Worm (Caenorhabditis elegans): ENCODE measurements around the gene msrp-4.

Gene msrp-4

ce11 chrII:823529-823928 is 899 bp upstream of the msrp-4 start, which contains the start of gene F46F5.10:
Gene F46F5.10, plus strand, starts transcription at chrII:823829.
- no peak for TF ChIP-seq nhr-6 (tag; optimal IDR thresholded peaks at IDR 0.05)
- TF ChIP-seq nhr-25 (tag; optimal IDR thresholded peaks at IDR 0.05): no peak
- TF ChIP-seq aly-2 (tag; optimal IDR thresholded peaks at IDR 0.05): no peak
- no peak for TF ChIP-seq lin-39 (tag; optimal IDR thresholded peaks at IDR 0.05)
- no peak for TF ChIP-seq alr-1 (tag; optimal IDR thresholded peaks at IDR 0.05)
- TF ChIP-seq unc-55 (GFP tag; optimal IDR thresholded peaks at IDR 0.05): no peak
- no peak for TF ChIP-seq nhr-23 (tag; optimal IDR thresholded peaks at IDR 0.05)

ce11 chrII:821514-821913 is 1.1 kb downstream of the msrp-4 start, which contains the start of gene F46F5.8:
Gene F46F5.8, minus strand, starts transcription at chrII:821614.
- TF ChIP-seq blmp-1 (tag; optimal IDR thresholded peaks at IDR 0.05; ENCODE audit: insufficient read depth): no peak
- no peak for TF ChIP-seq ZK546.5 (tag; optimal IDR thresholded peaks at IDR 0.05)
- TF ChIP-seq skn-1 (tag; optimal IDR thresholded peaks at IDR 0.05): no peak
- no peak for TF ChIP-seq fos-1 (tag; optimal IDR thresholded peaks at IDR 0.05)
- no peak for TF ChIP-seq sma-3 (GFP tag; optimal IDR thresholded peaks at IDR 0.05)
- no peak for TF ChIP-seq peb-1 (tag; optimal IDR thresholded peaks at IDR 0.05)
- TF ChIP-seq zag-1 (tag; optimal IDR thresholded peaks at IDR 0.05): no peak
- no peak for TF ChIP-seq unc-62 (GFP tag; optimal IDR thresholded peaks at IDR 0.05)
- TF ChIP-seq nhr-12 (tag; optimal IDR thresholded peaks at IDR 0.05): no peak
- no peak for TF ChIP-seq ztf-1 (GFP tag; conservative IDR thresholded peaks at IDR 0.05)

- no peak for TF ChIP-seq unc-62 (GFP tag; optimal IDR thresholded peaks at IDR 0.05)
- TF ChIP-seq R02D3.7 (tag; optimal IDR thresholded peaks at IDR 0.05): no peak
- no peak for TF ChIP-seq alr-1 (tag; optimal IDR thresholded peaks at IDR 0.05)
- no peak for TF ChIP-seq unc-39 (tag; optimal IDR thresholded peaks at IDR 0.05)
- no peak for TF ChIP-seq nhr-25 (tag; optimal IDR thresholded peaks at IDR 0.05)
- TF ChIP-seq lin-13 (GFP tag; optimal IDR thresholded peaks at IDR 0.05): no peak
- TF ChIP-seq ztf-1 (GFP tag; conservative IDR thresholded peaks at IDR 0.05): no peak
- TF ChIP-seq snpc-4 (tag; optimal IDR thresholded peaks at IDR 0.05): no peak
- TF ChIP-seq C34F6.9 (tag; optimal IDR thresholded peaks at IDR 0.05): no peak
- no peak for TF ChIP-seq ceh-16 (tag; optimal IDR thresholded peaks at IDR 0.05)
- no peak for TF ChIP-seq nhr-10 (tag; optimal IDR thresholded peaks at IDR 0.05)
- TF ChIP-seq nhr-237 (tag; optimal IDR thresholded peaks at IDR 0.05): no peak
These were observed 2.1 kb downstream of the msrp-4 start, which contains the start of gene F46F5.7 for ce11 chrII:820519-820918. Gene F46F5.7, minus strand, starts transcription at chrII:820619.

ce11 chrII:814737-815136 is 7.9 kb downstream of the msrp-4 start, which contains the start of gene msrp-3:
Gene msrp-3, minus strand, starts transcription at chrII:814837.
- no peak for TF ChIP-seq mbf-1 (tag; optimal IDR thresholded peaks at IDR 0.05)
- no peak for TF ChIP-seq blmp-1 (tag; optimal IDR thresholded peaks at IDR 0.05; ENCODE audit: insufficient read depth)

ce11 chrII:812917-813316 is 9.7 kb downstream of the msrp-4 start, which contains the start of gene F46F5.5:
Gene F46F5.5, minus strand, starts transcription at chrII:813017.
- no peak for TF ChIP-seq ZK546.5 (tag; optimal IDR thresholded peaks at IDR 0.05)
- no peak for TF ChIP-seq nhr-129 (tag; optimal IDR thresholded peaks at IDR 0.05)
- no peak for TF ChIP-seq lin-39 (tag; optimal IDR thresholded peaks at IDR 0.05)
- TF ChIP-seq crh-2 (tag; optimal IDR thresholded peaks at IDR 0.05): no peak
- no peak for TF ChIP-seq F13H6.1 (tag; optimal IDR thresholded peaks at IDR 0.05)
- no peak for TF ChIP-seq fos-1 (tag; optimal IDR thresholded peaks at IDR 0.05)
- TF ChIP-seq dmd-4 (tag; optimal IDR thresholded peaks at IDR 0.05): no peak
- no peak for TF ChIP-seq ceh-82 (tag; optimal IDR thresholded peaks at IDR 0.05)
- no peak for TF ChIP-seq nhr-23 (tag; optimal IDR thresholded peaks at IDR 0.05)
- no peak for TF ChIP-seq C34F6.9 (tag; optimal IDR thresholded peaks at IDR 0.05)
- TF ChIP-seq Y55F3AM.14 (GFP tag; optimal IDR thresholded peaks at IDR 0.05): no peak
- TF ChIP-seq ama-1 (optimal IDR thresholded peaks at IDR 0.05): no peak
- TF ChIP-seq lin-13 (GFP tag; optimal IDR thresholded peaks at IDR 0.05): no peak
- TF ChIP-seq gmeb-1 (tag; optimal IDR thresholded peaks at IDR 0.05): no peak

- no peak for TF ChIP-seq sma-3 (GFP tag; optimal IDR thresholded peaks at IDR 0.05)
- no peak for TF ChIP-seq nhr-23 (tag; optimal IDR thresholded peaks at IDR 0.05)
- no peak for TF ChIP-seq ztf-1 (GFP tag; conservative IDR thresholded peaks at IDR 0.05)
- no peak for TF ChIP-seq unc-39 (tag; optimal IDR thresholded peaks at IDR 0.05)
These were observed 14.2 kb downstream of the msrp-4 start, which contains the start of gene F46F5.11 for ce11 chrII:808457-808856. Gene F46F5.11, plus strand, starts transcription at chrII:808757.
